Fruit fly (Drosophila melanogaster) whole organism, embryonic: ENCODE data around the gene Qsox2.

ENCODE experiments used
- Atf3 ChIP-seq: fragments of 200-800 bp; sonication (Bioruptor generic); optimal IDR thresholded peaks from 3 replicates; lab custom pipeline; 2016; ENCODE audit warnings: missing biosample characterization, missing genetic modification characterization
- B-H2 ChIP-seq: fragments of 200-800 bp; sonication (Bioruptor generic); optimal IDR thresholded peaks from 2 replicates; lab custom pipeline; 2018; ENCODE audit warnings: missing biosample characterization, mild to moderate bottlenecking, missing genetic modification characterization
- C15 ChIP-seq: fragments of 200-800 bp; sonication (Bioruptor generic); IDR thresholded peaks from 3 replicates; pipeline ENCODE4 v1.3.6; 2022; ENCODE audit warnings: missing biosample characterization, missing genetic modification characterization
- CG11695 ChIP-seq: fragments of 200-800 bp; sonication (Bioruptor generic); IDR thresholded peaks from 3 replicates; pipeline ENCODE4 v1.3.6; 2022; ENCODE audit warnings: missing biosample characterization, missing genetic modification characterization
- CG12391 ChIP-seq: fragments of 200-800 bp; sonication (Bioruptor generic); optimal IDR thresholded peaks from 3 replicates; lab custom pipeline; 2018; ENCODE audit warnings: missing biosample characterization, mild to moderate bottlenecking, missing genetic modification characterization, moderate library complexity
- CG14050 ChIP-seq: fragments of 200-800 bp; sonication (Bioruptor generic); IDR thresholded peaks from 3 replicates; pipeline ENCODE4 v1.3.6; 2022; ENCODE audit warnings: missing biosample characterization, missing genetic modification characterization
- CG18476 ChIP-seq: fragments of 200-800 bp; sonication (Bioruptor generic); optimal IDR thresholded peaks from 2 replicates; lab custom pipeline; 2016; ENCODE audit warnings: missing biosample characterization, mild to moderate bottlenecking, missing genetic modification characterization
- CG31365 ChIP-seq: fragments of 200-800 bp; sonication (Bioruptor generic); optimal IDR thresholded peaks from 2 replicates; lab custom pipeline; 2018; ENCODE audit warnings: missing biosample characterization, mild to moderate bottlenecking, missing genetic modification characterization
- CG3281 ChIP-seq: fragments of 200-800 bp; sonication (Bioruptor generic); optimal IDR thresholded peaks from 3 replicates; lab custom pipeline; 2017; ENCODE audit warnings: missing biosample characterization, mild to moderate bottlenecking, missing genetic modification characterization
- CG3838 ChIP-seq: fragments of 200-800 bp; sonication (Bioruptor generic); optimal IDR thresholded peaks from 3 replicates; lab custom pipeline; 2016; ENCODE audit warnings: missing biosample characterization, missing genetic modification characterization
- CG4328 ChIP-seq: fragments of 200-800 bp; sonication (Bioruptor generic); optimal IDR thresholded peaks from 3 replicates; lab custom pipeline; 2017; ENCODE audit warnings: missing biosample characterization, missing genetic modification reagents, missing genetic modification characterization
- CG5245 ChIP-seq: fragments of 200-800 bp; sonication (Bioruptor generic); optimal IDR thresholded peaks from 3 replicates; lab custom pipeline; 2016; ENCODE audit warnings: missing biosample characterization, missing genetic modification characterization
- CG6683 ChIP-seq: fragments of 200-800 bp; sonication (Bioruptor generic); optimal IDR thresholded peaks from 2 replicates; lab custom pipeline; 2017; ENCODE audit warnings: missing biosample characterization, mild to moderate bottlenecking, missing genetic modification characterization, missing genetic modification reagents
- CG6689 ChIP-seq: fragments of 200-800 bp; sonication (Bioruptor generic); IDR thresholded peaks from 2 replicates; pipeline ENCODE4 v1.3.6; 2022; ENCODE audit warnings: missing biosample characterization, missing genetic modification characterization
- CG7271 ChIP-seq: fragments of 200-800 bp; sonication (Bioruptor generic); optimal IDR thresholded peaks from 2 replicates; lab custom pipeline; 2018; ENCODE audit warnings: missing biosample characterization, mild to moderate bottlenecking, missing genetic modification characterization, moderate library complexity
- CG8478 ChIP-seq: fragments of >200 bp; optimal IDR thresholded peaks from 2 replicates; lab custom pipeline; 2018
- CTCF ChIP-seq: fragments of 200-800 bp; sonication (Bioruptor generic); optimal IDR thresholded peaks from 2 replicates; lab custom pipeline; 2017; ENCODE audit warnings: missing biosample characterization, mild to moderate bottlenecking, missing genetic modification characterization, moderate library complexity
- D19A ChIP-seq: fragments of 200-800 bp; optimal IDR thresholded peaks from 3 replicates; lab custom pipeline; 2019; ENCODE audit warnings: missing biosample characterization, mild to moderate bottlenecking, missing genetic modification characterization, moderate library complexity
- Dbx ChIP-seq: fragments of 200-800 bp; sonication (Bioruptor generic); IDR thresholded peaks from 3 replicates; pipeline ENCODE4 v1.3.6; 2022; ENCODE audit warnings: missing biosample characterization, missing genetic modification characterization
- Deaf1 ChIP-seq: fragments of 200-800 bp; optimal IDR thresholded peaks from 3 replicates; lab custom pipeline; 2019; ENCODE audit warnings: missing biosample characterization, mild to moderate bottlenecking, missing genetic modification characterization, moderate library complexity
- Fer2 ChIP-seq: fragments of 200-800 bp; sonication (Bioruptor generic); optimal IDR thresholded peaks from 2 replicates; lab custom pipeline; 2018; ENCODE audit warnings: missing biosample characterization, mild to moderate bottlenecking, missing genetic modification characterization, moderate library complexity
- Fer3 ChIP-seq: fragments of 200-800 bp; sonication (Bioruptor generic); optimal IDR thresholded peaks from 2 replicates; lab custom pipeline; 2018; ENCODE audit warnings: missing biosample characterization, mild to moderate bottlenecking, missing genetic modification characterization, moderate library complexity
- Hr3 ChIP-seq: fragments of 200-800 bp; sonication (Bioruptor generic); optimal IDR thresholded peaks from 3 replicates; lab custom pipeline; 2016; ENCODE audit warnings: missing biosample characterization, missing genetic modification characterization
- Jarid2 ChIP-seq: fragments of 200-800 bp; sonication (Bioruptor generic); optimal IDR thresholded peaks from 3 replicates; lab custom pipeline; 2017; ENCODE audit warnings: mild to moderate bottlenecking, missing biosample characterization, missing genetic modification reagents, missing genetic modification characterization
- Ssrp ChIP-seq: fragments of 200-800 bp; sonication (Bioruptor generic); optimal IDR thresholded peaks from 2 replicates; lab custom pipeline; 2018; ENCODE audit warnings: missing biosample characterization, mild to moderate bottlenecking, missing genetic modification characterization, moderate library complexity
- YL-1 ChIP-seq: fragments of 200-800 bp; sonication (Bioruptor generic); optimal IDR thresholded peaks from 3 replicates; lab custom pipeline; 2017; ENCODE audit warnings: missing biosample characterization, mild to moderate bottlenecking, missing genetic modification characterization
- ab ChIP-seq: fragments of 200-800 bp; sonication (Bioruptor generic); optimal IDR thresholded peaks from 2 replicates; lab custom pipeline; 2016; ENCODE audit warnings: missing biosample characterization, missing genetic modification characterization
- ara ChIP-seq: fragments of 200-800 bp; sonication (Bioruptor generic); IDR thresholded peaks from 2 replicates; pipeline ENCODE4 v1.3.6; 2022; ENCODE audit warnings: missing biosample characterization, missing genetic modification characterization
- ash1 ChIP-seq: fragments of 200-800 bp; sonication (Bioruptor generic); optimal IDR thresholded peaks from 2 replicates; lab custom pipeline; 2018; ENCODE audit warnings: missing biosample characterization, mild to moderate bottlenecking, missing genetic modification characterization
- bab2 ChIP-seq: fragments of 200-800 bp; sonication (Bioruptor generic); optimal IDR thresholded peaks from 2 replicates; lab custom pipeline; 2016; ENCODE audit warnings: missing biosample characterization, missing genetic modification characterization
- bsh ChIP-seq, 2 experiments: fragments of 200-800 bp; sonication (Bioruptor generic); optimal IDR thresholded peaks; 2 replicates each; lab custom pipeline; 2017 to 2018; ENCODE audit warnings: mild to moderate bottlenecking in 2 of 2, missing biosample characterization in 2 of 2, missing genetic modification characterization in 2 of 2, moderate library complexity in 1 of 2
- crc ChIP-seq: fragments of 200-800 bp; sonication (Bioruptor generic); optimal IDR thresholded peaks from 2 replicates; lab custom pipeline; 2016; ENCODE audit warnings: missing biosample characterization, missing genetic modification characterization
- dati ChIP-seq: fragments of 200-800 bp; sonication (Bioruptor generic); IDR thresholded peaks from 2 replicates; pipeline ENCODE4 v1.3.6; 2022; ENCODE audit warnings: missing biosample characterization, missing genetic modification characterization
- disco-r ChIP-seq: fragments of 200-800 bp; sonication (Bioruptor generic); optimal IDR thresholded peaks from 2 replicates; lab custom pipeline; 2016; ENCODE audit warnings: missing biosample characterization, missing genetic modification characterization
- emc ChIP-seq: fragments of 200-800 bp; sonication (Bioruptor generic); optimal IDR thresholded peaks from 2 replicates; lab custom pipeline; 2016; ENCODE audit warnings: missing biosample characterization, missing genetic modification characterization
- gfzf ChIP-seq: fragments of 200-800 bp; sonication (Bioruptor generic); optimal IDR thresholded peaks from 2 replicates; lab custom pipeline; 2016; ENCODE audit warnings: missing biosample characterization, mild to moderate bottlenecking, missing genetic modification characterization, moderate library complexity
- gsb ChIP-seq: fragments of 200-800 bp; sonication (Bioruptor generic); IDR thresholded peaks from 2 replicates; pipeline ENCODE4 v1.3.6; 2022; ENCODE audit warnings: missing biosample characterization, missing genetic modification characterization
- h ChIP-seq: fragments of >200 bp; optimal IDR thresholded peaks from 2 replicates; lab custom pipeline; 2017
- lab ChIP-seq: fragments of 200-800 bp; sonication (Bioruptor generic); optimal IDR thresholded peaks from 3 replicates; lab custom pipeline; 2017; ENCODE audit warnings: missing biosample characterization, missing genetic modification characterization, mild to moderate bottlenecking, moderate library complexity, missing genetic modification reagents
- pb ChIP-seq: fragments of 200-800 bp; sonication (Bioruptor generic); optimal IDR thresholded peaks from 3 replicates; lab custom pipeline; 2016; ENCODE audit warnings: missing biosample characterization, missing genetic modification characterization
- sens ChIP-seq: fragments of 200-800 bp; sonication (Bioruptor generic); peaks from one replicate; lab custom pipeline; 2016; ENCODE audit warnings: missing biosample characterization, missing genetic modification characterization
- sens-2 ChIP-seq: fragments of 200-800 bp; sonication (Bioruptor generic); IDR thresholded peaks from 2 replicates; pipeline ENCODE4 v1.3.6; 2022; ENCODE audit warnings: missing biosample characterization, missing genetic modification characterization
- slou ChIP-seq: fragments of 200-800 bp; sonication (Bioruptor generic); optimal IDR thresholded peaks from 3 replicates; lab custom pipeline; 2016; ENCODE audit warnings: missing biosample characterization, missing genetic modification characterization
- sob ChIP-seq: fragments of 200-800 bp; sonication (Bioruptor generic); IDR thresholded peaks from 2 replicates; pipeline ENCODE4 v1.3.6; 2022; ENCODE audit warnings: missing biosample characterization, missing genetic modification characterization
- sqz ChIP-seq: fragments of 200-800 bp; sonication (Bioruptor generic); optimal IDR thresholded peaks from 3 replicates; lab custom pipeline; 2018; ENCODE audit warnings: missing biosample characterization, mild to moderate bottlenecking, missing genetic modification characterization
- stwl ChIP-seq: fragments of 200-800 bp; sonication (Bioruptor generic); optimal IDR thresholded peaks from 3 replicates; lab custom pipeline; 2018; ENCODE audit warnings: missing biosample characterization, mild to moderate bottlenecking, missing genetic modification characterization, moderate library complexity
- sug ChIP-seq: fragments of 200-800 bp; optimal IDR thresholded peaks from 2 replicates; lab custom pipeline; 2019; ENCODE audit warnings: missing biosample characterization, mild to moderate bottlenecking, missing genetic modification characterization, moderate library complexity
- tna ChIP-seq: fragments of 200-800 bp; sonication (Bioruptor generic); IDR thresholded peaks from 2 replicates; pipeline ENCODE4 v1.3.6; 2022; ENCODE audit warnings: missing biosample characterization, missing genetic modification characterization; ENCODE audit not compliant: partially characterized antibody
- trh ChIP-seq: fragments of 200-800 bp; sonication (Bioruptor generic); optimal IDR thresholded peaks from 2 replicates; lab custom pipeline; 2016; ENCODE audit warnings: missing biosample characterization, missing genetic modification characterization
- wdn ChIP-seq: fragments of 200-800 bp; sonication (Bioruptor generic); IDR thresholded peaks from 2 replicates; pipeline ENCODE4 v1.3.6; 2022; ENCODE audit warnings: missing biosample characterization, missing genetic modification characterization
- yki ChIP-seq: fragments of >200 bp; optimal IDR thresholded peaks from 3 replicates; lab custom pipeline; 2018

Gene Qsox2

DNA sequence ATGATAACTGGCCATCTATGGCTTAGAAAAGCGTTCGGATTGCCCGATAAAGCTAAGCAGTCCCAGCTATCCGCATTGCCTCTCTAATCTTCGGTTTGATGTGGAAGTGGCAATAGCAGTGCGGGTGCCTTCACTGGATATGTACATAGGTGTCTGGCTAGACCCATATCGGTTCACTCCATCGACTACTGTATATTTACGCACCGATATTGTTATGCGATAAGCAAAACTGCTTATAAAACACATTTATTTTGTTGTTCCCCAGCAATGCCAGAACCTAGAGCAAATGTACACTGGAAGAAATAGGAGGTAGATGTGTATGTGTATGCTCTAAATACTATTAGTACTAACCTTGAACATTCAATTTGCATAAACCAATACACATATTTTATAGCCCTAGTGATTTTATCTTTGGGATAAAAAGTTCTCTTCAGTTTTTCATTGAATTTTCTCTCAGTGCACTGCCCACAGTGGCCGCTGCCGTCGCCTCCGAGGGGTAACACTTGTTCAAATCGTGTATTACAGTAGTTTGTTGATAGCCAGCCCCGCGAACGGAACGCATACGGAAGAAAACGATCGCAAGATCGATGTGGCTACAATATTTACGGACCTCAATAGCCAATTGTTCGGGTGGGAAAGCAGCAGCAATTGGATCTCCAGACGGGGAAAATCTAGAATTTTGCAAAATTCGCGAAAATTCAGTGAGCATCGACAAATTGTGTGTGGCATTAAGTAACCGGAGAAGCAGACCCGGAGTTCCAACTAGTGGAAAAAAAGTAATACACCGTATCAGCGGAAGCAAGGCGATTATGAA is 43.2 kb upstream of the Qsox2 start, which contains the start of gene CG31431 (continued):
- TF ChIP-seq sqz (GFP tag; lab: Kevin White, UChicago): peak; percentile 92
- TF ChIP-seq YL-1 (GFP tag; lab: Kevin White, UChicago): peak; percentile 83
- peak; percentile 98 for TF ChIP-seq Dbx (GFP tag; lab: Robert Waterston, UW)
- peak; percentile 95 for TF ChIP-seq Atf3
- TF ChIP-seq slou: peak; percentile 94
- peak; percentile 98 for TF ChIP-seq bab2 (GFP tag; lab: Kevin White, UChicago)
- TF ChIP-seq disco-r (GFP tag; lab: Kevin White, UChicago): peak; percentile 94
- peak; percentile 98 for TF ChIP-seq CG3281 (GFP tag; lab: Kevin White, UChicago)
- peak; percentile 99 for TF ChIP-seq sob (GFP tag; lab: Robert Waterston, UW)
- no peak for TF ChIP-seq CG8478 (lab: Kevin White, UChicago)
- peak; percentile 88 for TF ChIP-seq CG7271
- TF ChIP-seq wdn (GFP tag; lab: Robert Waterston, UW): peak; percentile 97
- TF ChIP-seq crc (GFP tag; lab: Kevin White, UChicago): peak; percentile 97
- TF ChIP-seq sens (GFP tag; lab: Kevin White, UChicago): peak; percentile 99
- peak; percentile 97 for TF ChIP-seq CG6689 (GFP tag; lab: Robert Waterston, UW)
- peak; percentile 88 for TF ChIP-seq CG31365 (tag; lab: Kevin White, UChicago)
- peak; percentile 94 for TF ChIP-seq B-H2 (GFP tag; lab: Kevin White, UChicago)
- peak; percentile 95 for TF ChIP-seq C15
- TF ChIP-seq emc (GFP tag; lab: Kevin White, UChicago): peak; percentile 97
- peak; percentile 94 for TF ChIP-seq ab (GFP tag; lab: Kevin White, UChicago)
- peak; percentile 98 for TF ChIP-seq Fer3 (tag; lab: Kevin White, UChicago)
- peak; percentile 95 for TF ChIP-seq CG4328 (GFP tag; lab: Kevin White, UChicago)
- TF ChIP-seq Hr3 (GFP tag; lab: Kevin White, UChicago): peak; percentile 94
- peak; percentile 58 for TF ChIP-seq CTCF (GFP tag; lab: Kevin White, UChicago)
- TF ChIP-seq ash1: peak; percentile 88
- peak; percentile 57 to 97 for TF ChIP-seq bsh (GFP tag; optimal IDR thresholded peaks at IDR 0.05; lab: Kevin White, UChicago)
- TF ChIP-seq Ssrp (tag; lab: Kevin White, UChicago): peak; percentile 93
- TF ChIP-seq CG18476 (GFP tag; lab: Kevin White, UChicago): peak; percentile 96
- no peak for TF ChIP-seq h (lab: Kevin White, UChicago)
- TF ChIP-seq yki (lab: Kevin White, UChicago): no peak
- peak; percentile 88 for TF ChIP-seq Deaf1
- peak; percentile 94 for TF ChIP-seq D19A (tag; lab: Kevin White, UChicago)
- TF ChIP-seq CG12391 (tag; lab: Kevin White, UChicago): peak; percentile 97
- peak; percentile 97 for TF ChIP-seq gsb (GFP tag; lab: Robert Waterston, UW)
- peak; percentile 95 for TF ChIP-seq pb (GFP tag; lab: Kevin White, UChicago)
- peak; percentile 93 for TF ChIP-seq dati (GFP tag; lab: Robert Waterston, UW)
- peak; percentile 43 for TF ChIP-seq stwl (tag; lab: Kevin White, UChicago)
- TF ChIP-seq tna: no peak
- peak; percentile 87 for TF ChIP-seq trh (GFP tag; lab: Kevin White, UChicago)
- peak; percentile 97 for TF ChIP-seq ara (GFP tag; lab: Robert Waterston, UW)
- TF ChIP-seq CG11695 (GFP tag; lab: Robert Waterston, UW): peak; percentile 98
- TF ChIP-seq Fer2: peak; percentile 97
- peak; percentile 96 for TF ChIP-seq sug (tag; lab: Kevin White, UChicago)
- TF ChIP-seq CG3838 (GFP tag; lab: Kevin White, UChicago): peak; percentile 90
- peak; percentile 96 for TF ChIP-seq CG14050 (GFP tag; lab: Robert Waterston, UW)
- peak; percentile 15 for TF ChIP-seq gfzf (GFP tag; lab: Kevin White, UChicago)
- peak; percentile 85 for TF ChIP-seq Jarid2 (GFP tag; lab: Kevin White, UChicago)
- TF ChIP-seq CG5245 (GFP tag; lab: Kevin White, UChicago): peak; percentile 96
- peak; percentile 99 for TF ChIP-seq lab (GFP tag; lab: Kevin White, UChicago)
- TF ChIP-seq CG6683: peak; percentile 94
- peak; percentile 93 for TF ChIP-seq sens-2 (GFP tag; lab: Robert Waterston, UW)
